Worm (Caenorhabditis elegans): ENCODE results near the gene nprl-3.

ce11 chrIV:8325667-8326066 lies 28.4 kb downstream of the nprl-3 start, which contains the start of gene F35H10.3:
- TF ChIP-seq cog-1 (tag; optimal IDR thresholded peaks at IDR 0.05) (no peak), klf-2 (GFP tag; conservative IDR thresholded peaks at IDR 0.05) (no peak), T22C8.4 (GFP tag; IDR thresholded peaks at IDR 0.05) (no peak)
